Worm (Caenorhabditis elegans): ENCODE results near the gene unc-86.

unc-86 gene

DNA sequence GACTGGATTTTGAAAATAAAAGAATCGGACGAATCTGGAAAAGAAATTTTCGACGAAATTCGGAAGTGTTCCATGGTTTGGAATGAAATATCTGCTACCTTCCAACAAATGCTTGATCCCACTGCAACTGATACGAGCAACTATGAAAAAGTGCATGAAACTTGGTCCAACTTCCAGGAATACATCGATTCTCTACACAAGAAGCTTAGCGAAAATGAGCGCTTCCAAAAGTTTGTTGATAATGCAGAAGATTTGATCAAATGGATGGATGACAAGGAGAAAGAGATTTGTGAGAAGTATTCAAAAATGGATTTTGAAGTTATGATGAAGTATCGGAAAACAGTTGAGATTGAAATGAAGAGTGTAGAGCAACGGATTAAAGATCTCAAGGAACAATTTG, 33.6 kb downstream of the unc-86 start:
- TF ChIP-seq cnd-1 (tag; optimal IDR thresholded peaks at IDR 0.05) (no peak), nhr-28 (tag; optimal IDR thresholded peaks at IDR 0.05) (no peak), hlh-1 (tag; optimal IDR thresholded peaks at IDR 0.05) (no peak), sptf-1 (tag; optimal IDR thresholded peaks at IDR 0.05) (no peak), nhr-76 (tag; optimal IDR thresholded peaks at IDR 0.05) (no peak), ztf-11 (tag; optimal IDR thresholded peaks at IDR 0.05) (no peak)

DNA sequence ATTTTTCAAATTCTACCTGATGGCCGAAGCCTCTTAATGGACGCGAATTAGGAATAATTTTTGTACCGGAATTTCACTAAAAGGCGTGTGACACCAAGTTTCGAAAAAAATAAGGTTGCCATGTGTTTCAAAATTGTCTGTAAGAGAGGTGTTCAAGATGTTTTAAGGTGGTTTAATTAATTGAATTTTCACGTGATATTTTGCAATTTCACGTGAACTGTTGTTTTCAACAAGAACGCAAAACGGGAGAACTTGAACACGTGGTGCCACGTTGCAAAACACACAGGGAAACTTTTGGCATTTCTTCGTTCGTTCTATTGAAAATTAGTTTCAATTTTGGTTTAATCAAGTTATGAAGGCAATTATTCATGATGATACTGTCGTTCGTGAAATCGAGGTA, 34.6 kb downstream of the unc-86 start, which contains the start of gene spc-2:
Gene spc-2, plus strand, starts transcription at position 301 of the 400 bp plus-strand sequence.
- TF ChIP-seq flh-1 (GFP tag; optimal IDR thresholded peaks at IDR 0.05) = no peak

ce11 chrIII:8178924-8179323, 37.2 kb downstream of the unc-86 start, which contains the start of gene C50C3.5:
Gene C50C3.5 (plus strand): TSS chrIII:8179224.
- no peak for TF ChIP-seq lsy-2 (tag; optimal IDR thresholded peaks at IDR 0.05)
- TF ChIP-seq nhr-2 (tag; optimal IDR thresholded peaks at IDR 0.05) = no peak
- no peak for TF ChIP-seq unc-120 (tag; optimal IDR thresholded peaks at IDR 0.05; ENCODE audit: poor library complexity, severe bottlenecking)
- TF ChIP-seq elt-1 (tag; optimal IDR thresholded peaks at IDR 0.05; ENCODE audit: borderline replicate concordance, insufficient read depth) = no peak
- TF ChIP-seq nhr-12 (tag; optimal IDR thresholded peaks at IDR 0.05) = no peak
- no peak for TF ChIP-seq unc-62 (GFP tag; optimal IDR thresholded peaks at IDR 0.05)
- no peak for TF ChIP-seq sptf-1 (tag; optimal IDR thresholded peaks at IDR 0.05)
- TF ChIP-seq snpc-4 (tag; optimal IDR thresholded peaks at IDR 0.05) = no peak
- no peak for TF ChIP-seq ceh-83 (GFP tag; optimal IDR thresholded peaks at IDR 0.05)

DNA sequence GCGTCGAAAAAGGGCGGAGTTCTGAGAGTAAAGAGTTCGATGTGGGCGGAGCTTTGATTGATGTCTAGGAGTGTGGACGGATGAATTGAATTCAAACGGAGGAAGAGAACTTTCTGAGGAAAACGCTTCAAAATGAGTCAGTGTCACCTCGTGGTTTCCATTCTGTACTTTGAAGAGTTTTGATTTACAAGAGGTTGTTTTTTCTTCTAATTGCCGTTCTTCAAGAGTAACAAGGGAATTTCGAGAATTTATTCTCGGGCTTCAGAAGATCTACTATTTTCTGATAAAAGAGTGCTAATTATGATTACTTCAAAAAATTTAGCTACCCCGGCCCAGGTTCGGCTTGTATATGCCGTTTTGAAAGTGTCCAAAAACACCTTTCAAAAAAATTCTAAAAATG, 39.9 kb downstream of the unc-86 start, which contains the start of gene C50C3.12:
Gene C50C3.12, plus strand, starts transcription at position 301 of the 400 bp plus-strand sequence.
- TF ChIP-seq mls-2 (tag; optimal IDR thresholded peaks at IDR 0.05) (no peak), cnd-1 (tag; optimal IDR thresholded peaks at IDR 0.05) (no peak), lin-13 (tag; optimal IDR thresholded peaks at IDR 0.05) (no peak), sptf-1 (tag; optimal IDR thresholded peaks at IDR 0.05) (no peak), nhr-2 (tag; optimal IDR thresholded peaks at IDR 0.05) (no peak), sem-2 (GFP tag; optimal IDR thresholded peaks at IDR 0.05) (no peak), elt-1 (tag; optimal IDR thresholded peaks at IDR 0.05; ENCODE audit: borderline replicate concordance, insufficient read depth) (no peak), ces-1 (GFP tag; optimal IDR thresholded peaks at IDR 0.05) (no peak), bed-3 (GFP tag; optimal IDR thresholded peaks at IDR 0.05) (no peak), ceh-43 (GFP tag; optimal IDR thresholded peaks at IDR 0.05) (no peak), nhr-76 (tag; optimal IDR thresholded peaks at IDR 0.05) (no peak), zip-8 (tag; optimal IDR thresholded peaks at IDR 0.05) (no peak), unc-62 (GFP tag; optimal IDR thresholded peaks at IDR 0.05) (no peak)

DNA sequence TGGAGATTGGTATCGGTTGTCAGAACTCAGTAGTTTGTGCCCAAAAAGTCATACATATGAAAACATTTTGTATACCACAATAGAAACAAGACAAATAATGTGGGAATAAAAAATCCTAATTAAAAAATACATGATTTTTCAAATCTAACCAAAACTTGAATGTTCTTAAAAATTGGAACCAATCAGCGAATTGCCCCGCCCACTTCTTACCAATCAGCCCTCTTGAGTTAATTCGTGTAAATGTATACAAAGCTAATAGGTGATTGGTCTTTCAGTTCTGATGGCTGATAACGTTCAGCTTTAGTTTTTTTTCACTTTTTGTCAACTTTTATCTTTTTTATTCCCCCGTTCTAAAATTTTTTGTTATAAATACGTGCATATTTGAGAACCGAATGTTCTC, 40.9 kb downstream of the unc-86 start:
- TF ChIP-seq nhr-76 (tag; optimal IDR thresholded peaks at IDR 0.05) (no peak), lin-32 (GFP tag; optimal IDR thresholded peaks at IDR 0.05) (no peak), hlh-1 (tag; optimal IDR thresholded peaks at IDR 0.05) (no peak), sptf-1 (tag; optimal IDR thresholded peaks at IDR 0.05) (no peak), pha-4 (tag; optimal IDR thresholded peaks at IDR 0.05) (no peak), snpc-4 (tag; optimal IDR thresholded peaks at IDR 0.05) (no peak), ces-1 (GFP tag; optimal IDR thresholded peaks at IDR 0.05) (no peak), unc-39 (tag; optimal IDR thresholded peaks at IDR 0.05) (no peak), mab-5 (tag; optimal IDR thresholded peaks at IDR 0.05) (no peak), zip-8 (tag; optimal IDR thresholded peaks at IDR 0.05) (no peak), unc-62 (GFP tag; optimal IDR thresholded peaks at IDR 0.05) (no peak)

- peak; percentile 50 for TF ChIP-seq hlh-1 (tag; optimal IDR thresholded peaks at IDR 0.05)
- TF ChIP-seq lsy-2 (tag; optimal IDR thresholded peaks at IDR 0.05) = no peak
- TF ChIP-seq bed-3 (GFP tag; optimal IDR thresholded peaks at IDR 0.05) = no peak
- TF ChIP-seq mep-1 (tag; optimal IDR thresholded peaks at IDR 0.05) = no peak
Measured at ce11 chrIII:8172609-8173133, 43.5 kb downstream of the unc-86 start.

- no peak for TF ChIP-seq nhr-237 (tag; optimal IDR thresholded peaks at IDR 0.05)
- no peak for TF ChIP-seq lin-32 (GFP tag; optimal IDR thresholded peaks at IDR 0.05)
- no peak for TF ChIP-seq ham-2 (GFP tag; optimal IDR thresholded peaks at IDR 0.05)
- no peak for TF ChIP-seq ceh-39 (tag; optimal IDR thresholded peaks at IDR 0.05)
- TF ChIP-seq elt-1 (tag; optimal IDR thresholded peaks at IDR 0.05; ENCODE audit: borderline replicate concordance, insufficient read depth) = no peak
Measured at ce11 chrIII:8164771-8165170, 51.4 kb downstream of the unc-86 start.

Data from whole organism, mixed stage, embryonic.